Fruit fly (Drosophila melanogaster) whole organism, embryonic: ENCODE results near the gene CG32298.

Source experiments
- CG10209 ChIP-seq: fragments of 200-800 bp; sonication (Bioruptor generic); optimal IDR thresholded peaks from 3 replicates; lab custom pipeline; 2017; ENCODE audit warnings: missing biosample characterization, mild to moderate bottlenecking, missing genetic modification characterization, missing genetic modification reagents
- CG10366 ChIP-seq: fragments of 200-800 bp; sonication (Bioruptor generic); IDR thresholded peaks from 2 replicates; pipeline ENCODE4 v1.3.6; 2022; ENCODE audit warnings: missing biosample characterization, missing genetic modification characterization
- CG11085 ChIP-seq: fragments of 200-800 bp; sonication (Bioruptor generic); IDR thresholded peaks from 2 replicates; pipeline ENCODE4 v1.3.6; 2022; ENCODE audit warnings: missing biosample characterization, missing genetic modification characterization
- CG11696 ChIP-seq: fragments of 200-800 bp; sonication (Bioruptor generic); IDR thresholded peaks from 2 replicates; pipeline ENCODE4 v1.3.6; 2022; ENCODE audit warnings: missing biosample characterization, missing genetic modification characterization
- CG12155 ChIP-seq: fragments of 200-800 bp; sonication (Bioruptor generic); optimal IDR thresholded peaks from 3 replicates; lab custom pipeline; 2016; ENCODE audit warnings: missing biosample characterization, missing genetic modification characterization
- CG1233 ChIP-seq: fragments of 200-800 bp; sonication (Bioruptor generic); optimal IDR thresholded peaks from 4 replicates; lab custom pipeline; 2018; ENCODE audit warnings: missing biosample characterization, mild to moderate bottlenecking, missing genetic modification characterization
- CG13123 ChIP-seq: fragments of 200-800 bp; sonication (Bioruptor generic); optimal IDR thresholded peaks from 2 replicates; lab custom pipeline; 2016; ENCODE audit warnings: missing biosample characterization, missing genetic modification characterization
- CG13424 ChIP-seq: fragments of 200-800 bp; sonication (Bioruptor generic); optimal IDR thresholded peaks from 2 replicates; lab custom pipeline; 2019; ENCODE audit warnings: missing biosample characterization, mild to moderate bottlenecking, missing genetic modification characterization, moderate library complexity
- CG14050 ChIP-seq: fragments of 200-800 bp; sonication (Bioruptor generic); IDR thresholded peaks from 3 replicates; pipeline ENCODE4 v1.3.6; 2022; ENCODE audit warnings: missing biosample characterization, missing genetic modification characterization
- CG15601 ChIP-seq: fragments of 200-800 bp; sonication (Bioruptor generic); optimal IDR thresholded peaks from 3 replicates; lab custom pipeline; 2019; ENCODE audit warnings: missing biosample characterization, mild to moderate bottlenecking, missing genetic modification characterization, moderate library complexity
- CG17186 ChIP-seq: fragments of 200-800 bp; sonication (Bioruptor generic); optimal IDR thresholded peaks from 3 replicates; lab custom pipeline; 2017; ENCODE audit warnings: missing biosample characterization, missing genetic modification reagents, missing genetic modification characterization
- CG17612 ChIP-seq: fragments of 200-800 bp; sonication (Bioruptor generic); IDR thresholded peaks from 2 replicates; pipeline ENCODE4 v1.3.6; 2022; ENCODE audit warnings: missing biosample characterization, missing genetic modification characterization
- CG1832 ChIP-seq: fragments of 200-800 bp; sonication (Bioruptor generic); optimal IDR thresholded peaks from 2 replicates; lab custom pipeline; 2017; ENCODE audit warnings: missing biosample characterization, mild to moderate bottlenecking, missing genetic modification characterization, inconsistent platforms
- CG2116 ChIP-seq: fragments of 200-800 bp; sonication (Bioruptor generic); optimal IDR thresholded peaks from 3 replicates; lab custom pipeline; 2018; ENCODE audit warnings: missing biosample characterization, mild to moderate bottlenecking, missing genetic modification characterization
- CG2712 ChIP-seq: fragments of 200-800 bp; optimal IDR thresholded peaks from 3 replicates; lab custom pipeline; 2019; ENCODE audit warnings: missing biosample characterization, mild to moderate bottlenecking, missing genetic modification characterization, moderate library complexity
- CG32767 ChIP-seq: fragments of 200-800 bp; sonication (Bioruptor generic); IDR thresholded peaks from 2 replicates; pipeline ENCODE4 v1.3.6; 2022; ENCODE audit warnings: missing biosample characterization, missing genetic modification characterization
- CG4282 ChIP-seq: fragments of 200-800 bp; sonication (Bioruptor generic); optimal IDR thresholded peaks from 2 replicates; lab custom pipeline; 2016; ENCODE audit warnings: missing biosample characterization, missing genetic modification characterization
- CG6175 ChIP-seq: fragments of 200-800 bp; sonication (Bioruptor generic); IDR thresholded peaks from 3 replicates; pipeline ENCODE4 v1.3.6; 2022; ENCODE audit warnings: missing biosample characterization, missing genetic modification characterization
- CG7987 ChIP-seq: fragments of 200-800 bp; sonication (Bioruptor generic); optimal IDR thresholded peaks from 2 replicates; lab custom pipeline; 2018; ENCODE audit warnings: missing biosample characterization, mild to moderate bottlenecking, missing genetic modification characterization, moderate library complexity
- CG8388 ChIP-seq: fragments of 200-800 bp; sonication (Bioruptor generic); optimal IDR thresholded peaks from 2 replicates; lab custom pipeline; 2019; ENCODE audit warnings: missing biosample characterization, mild to moderate bottlenecking, missing genetic modification characterization, moderate library complexity
- Dip3 ChIP-seq: fragments of 200-800 bp; sonication (Bioruptor generic); optimal IDR thresholded peaks from 3 replicates; lab custom pipeline; 2016; ENCODE audit warnings: missing biosample characterization, missing genetic modification characterization
- Drgx ChIP-seq: fragments of 200-800 bp; sonication (Bioruptor generic); IDR thresholded peaks from 2 replicates; pipeline ENCODE4 v1.3.6; 2022; ENCODE audit warnings: missing biosample characterization, missing genetic modification characterization
- Scr ChIP-seq: fragments of 200-800 bp; sonication (Bioruptor generic); IDR thresholded peaks from 2 replicates; pipeline ENCODE4 v1.3.6; 2022; ENCODE audit warnings: missing biosample characterization, missing genetic modification characterization; ENCODE audit not compliant: partially characterized antibody
- abd-A ChIP-seq: fragments of 200-800 bp; sonication (Bioruptor generic); optimal IDR thresholded peaks from 3 replicates; lab custom pipeline; 2019; ENCODE audit warnings: missing biosample characterization, mild to moderate bottlenecking, missing genetic modification characterization, moderate library complexity
- bsh ChIP-seq, 2 experiments: fragments of 200-800 bp; sonication (Bioruptor generic); optimal IDR thresholded peaks; 2 replicates each; lab custom pipeline; 2017 to 2018; ENCODE audit warnings: mild to moderate bottlenecking in 2 of 2, missing biosample characterization in 2 of 2, missing genetic modification characterization in 2 of 2, moderate library complexity in 1 of 2
- caup ChIP-seq: fragments of 200-800 bp; sonication (Bioruptor generic); optimal IDR thresholded peaks from 3 replicates; lab custom pipeline; 2017; ENCODE audit warnings: missing biosample characterization, mild to moderate bottlenecking, missing genetic modification characterization, moderate library complexity; ENCODE audit not compliant: severe bottlenecking
- chinmo ChIP-seq: fragments of 200-800 bp; sonication (Bioruptor generic); IDR thresholded peaks from 4 replicates; pipeline ENCODE4 v1.3.6; 2022; ENCODE audit warnings: missing biosample characterization, missing genetic modification characterization; ENCODE audit not compliant: partially characterized antibody
- chn ChIP-seq: fragments of 200-800 bp; sonication (Bioruptor generic); optimal IDR thresholded peaks from 2 replicates; lab custom pipeline; 2016; ENCODE audit warnings: missing biosample characterization, missing genetic modification characterization
- croc ChIP-seq: fragments of 200-800 bp; sonication (Bioruptor generic); conservative IDR thresholded peaks from 3 replicates; pipeline ENCODE4 v1.3.6; 2022; ENCODE audit warnings: missing biosample characterization, missing genetic modification characterization
- dpn ChIP-seq, 2 experiments: fragments of 200-800 bp; sonication (Bioruptor generic); optimal IDR thresholded peaks; 3 replicates each; lab custom pipeline; 2016; ENCODE audit warnings: missing biosample characterization in 2 of 2, missing genetic modification characterization in 2 of 2
- ftz-f1 ChIP-seq: fragments of 200-800 bp; sonication (Bioruptor generic); optimal IDR thresholded peaks from 2 replicates; lab custom pipeline; 2016; ENCODE audit warnings: missing biosample characterization, missing genetic modification characterization
- h ChIP-seq: fragments of >200 bp; optimal IDR thresholded peaks from 2 replicates; lab custom pipeline; 2017
- hb ChIP-seq: fragments of 200-800 bp; sonication (Bioruptor generic); IDR thresholded peaks from 3 replicates; pipeline ENCODE4 v1.3.6; 2022; ENCODE audit warnings: missing biosample characterization, missing genetic modification characterization; ENCODE audit not compliant: partially characterized antibody
- inv ChIP-seq: fragments of 200-800 bp; sonication (Bioruptor generic); IDR thresholded peaks from 2 replicates; pipeline ENCODE4 v1.3.6; 2022; ENCODE audit warnings: missing biosample characterization, missing genetic modification characterization; ENCODE audit not compliant: partially characterized antibody
- kni ChIP-seq: fragments of 200-800 bp; sonication (Bioruptor generic); optimal IDR thresholded peaks from 3 replicates; lab custom pipeline; 2017; ENCODE audit warnings: mild to moderate bottlenecking, missing biosample characterization, missing genetic modification reagents, missing genetic modification characterization
- lola ChIP-seq, 3 experiments: fragments of >200 bp in 2 of 3; fragments of 200-800 bp in 1 of 3; sonication (Bioruptor generic) in 1 of 3; optimal IDR thresholded peaks; 2 replicates each; lab custom pipeline; 2017 to 2019; ENCODE audit warnings: missing biosample characterization in 3 of 3, missing genetic modification characterization in 3 of 3, mild to moderate bottlenecking in 1 of 3, moderate library complexity in 1 of 3
- lov ChIP-seq, 2 experiments: fragments of 200-800 bp in 1 of 2; fragments of >200 bp in 1 of 2; sonication (Bioruptor generic) in 1 of 2; IDR thresholded peaks in 1 of 2; optimal IDR thresholded peaks in 1 of 2; 2 replicates in 1 of 2; 3 replicates in 1 of 2; pipeline versions ENCODE4 v1.3.6 to Lab custom; 2017 to 2022; ENCODE audit warnings: missing biosample characterization in 1 of 2, missing genetic modification characterization in 1 of 2
- maf-S ChIP-seq: fragments of 200-800 bp; sonication (Bioruptor generic); optimal IDR thresholded peaks from 2 replicates; lab custom pipeline; 2016; ENCODE audit warnings: missing biosample characterization, missing genetic modification characterization
- mld ChIP-seq: fragments of 200-800 bp; sonication (Bioruptor generic); IDR thresholded peaks from 3 replicates; pipeline ENCODE4 v1.3.6; 2022; ENCODE audit warnings: missing biosample characterization, missing genetic modification characterization; ENCODE audit not compliant: partially characterized antibody
- odd ChIP-seq: fragments of 200-800 bp; sonication (Bioruptor generic); optimal IDR thresholded peaks from 2 replicates; lab custom pipeline; 2017; ENCODE audit warnings: missing biosample characterization, mild to moderate bottlenecking, missing genetic modification characterization
- p53 ChIP-seq: fragments of 200-800 bp; sonication (Bioruptor generic); optimal IDR thresholded peaks from 2 replicates; lab custom pipeline; 2016; ENCODE audit warnings: missing biosample characterization, missing genetic modification characterization
- prd ChIP-seq, 3 experiments: fragments of >200 bp in 2 of 3; fragments of 200-800 bp in 1 of 3; sonication (Bioruptor generic) in 1 of 3; optimal IDR thresholded peaks in 2 of 3; IDR thresholded peaks in 1 of 3; 2 replicates in 2 of 3; 3 replicates in 1 of 3; pipeline versions ENCODE4 v1.3.6 to Lab custom; 2017 to 2022; ENCODE audit warnings: missing biosample characterization in 1 of 3, missing genetic modification characterization in 1 of 3
- scrt ChIP-seq: fragments of 200-800 bp; sonication (Bioruptor generic); optimal IDR thresholded peaks from 2 replicates; lab custom pipeline; 2018; ENCODE audit warnings: missing biosample characterization, mild to moderate bottlenecking, missing genetic modification characterization, moderate library complexity
- sd ChIP-seq: fragments of 200-800 bp; sonication (Bioruptor generic); optimal IDR thresholded peaks from 3 replicates; lab custom pipeline; 2018; ENCODE audit warnings: missing biosample characterization, mild to moderate bottlenecking, missing genetic modification characterization, moderate library complexity
- sna ChIP-seq: fragments of 200-800 bp; sonication (Bioruptor generic); IDR thresholded peaks from 2 replicates; pipeline ENCODE4 v1.3.6; 2022; ENCODE audit warnings: missing biosample characterization, missing genetic modification characterization; ENCODE audit not compliant: partially characterized antibody
- usp ChIP-seq: fragments of >200 bp; optimal IDR thresholded peaks from 2 replicates; lab custom pipeline; 2017; ENCODE audit warnings: missing biosample characterization, missing genetic modification characterization

CG32298 gene

dm6 chr3L:2438609-2439422 lies 48.0 kb upstream of the CG32298 start (continued):
- no peak for TF ChIP-seq CG17612 (GFP tag; lab: Robert Waterston, UW)
- TF ChIP-seq CG1233 = no peak
- no peak for TF ChIP-seq bsh (GFP tag; optimal IDR thresholded peaks at IDR 0.05; lab: Kevin White, UChicago)
- TF ChIP-seq CG11085 (GFP tag; lab: Robert Waterston, UW) = no peak
- no peak for TF ChIP-seq lov (optimal IDR thresholded peaks at IDR 0.05; lab: Kevin White, UChicago)
- no peak for TF ChIP-seq lov (GFP tag; IDR thresholded peaks at IDR 0.05; lab: Robert Waterston, UW)
- TF ChIP-seq CG15601 (tag; lab: Kevin White, UChicago) = no peak
- peak; percentile 78; the same call in 2 of the 3 replicates for TF ChIP-seq CG6175
- 0 out of 2 replicates have a peak, but pooled peaks have one; percentile 16 for TF ChIP-seq CG32767 (GFP tag; lab: Robert Waterston, UW)
- no peak for TF ChIP-seq maf-S (GFP tag; lab: Kevin White, UChicago)
- no peak for TF ChIP-seq CG12155 (GFP tag; lab: Kevin White, UChicago)
- TF ChIP-seq CG7987 (GFP tag; lab: Kevin White, UChicago) = no peak
- 0 out of 2 replicates have a peak, but pooled peaks have one; percentile 23 for TF ChIP-seq Drgx (GFP tag; lab: Robert Waterston, UW)
- no peak for TF ChIP-seq CG14050 (GFP tag; lab: Robert Waterston, UW)
- TF ChIP-seq CG8388 (GFP tag; lab: Kevin White, UChicago) = no peak
- no peak for TF ChIP-seq ftz-f1 (GFP tag; lab: Kevin White, UChicago)
- TF ChIP-seq caup = no peak
- TF ChIP-seq CG13123 (GFP tag; lab: Kevin White, UChicago) = no peak
- no peak for TF ChIP-seq CG10209 (GFP tag; lab: Kevin White, UChicago)
- no peak for TF ChIP-seq mld (GFP tag; lab: Robert Waterston, UW)
- no peak for TF ChIP-seq CG17186
- TF ChIP-seq chinmo = peak; percentile 87; the same call in 3 of the 4 replicates
- no peak for TF ChIP-seq CG1832
- TF ChIP-seq chn (GFP tag; lab: Kevin White, UChicago) = no peak
- no peak for TF ChIP-seq h (lab: Kevin White, UChicago)
- TF ChIP-seq dpn (GFP tag; optimal IDR thresholded peaks at IDR 0.05; lab: Kevin White, UChicago) = no peak
- no peak for TF ChIP-seq CG2116 (GFP tag; lab: Kevin White, UChicago)
- no peak for TF ChIP-seq sd (tag; lab: Kevin White, UChicago)
- no peak for TF ChIP-seq hb (GFP tag; lab: Robert Waterston, UW)
- no peak for TF ChIP-seq sna (GFP tag; lab: Robert Waterston, UW)
- TF ChIP-seq Dip3 = no peak
- TF ChIP-seq lola (GFP tag; optimal IDR thresholded peaks at IDR 0.05; lab: Kevin White, UChicago) = no peak
- peak; percentile 68 for TF ChIP-seq kni (GFP tag; lab: Kevin White, UChicago)
- no peak for TF ChIP-seq CG11696
- no peak for TF ChIP-seq croc
- peak; percentile 31 for TF ChIP-seq abd-A (tag; lab: Kevin White, UChicago)
- TF ChIP-seq odd (GFP tag; lab: Kevin White, UChicago) = peak; percentile 23
- no peak for TF ChIP-seq scrt
- no peak for TF ChIP-seq CG10366 (GFP tag; lab: Robert Waterston, UW)
- no peak for TF ChIP-seq Scr
- TF ChIP-seq CG13424 (tag; lab: Kevin White, UChicago) = no peak
- no peak for TF ChIP-seq p53
- TF ChIP-seq usp (GFP tag; lab: Kevin White, UChicago) = no peak
- no peak for TF ChIP-seq prd (optimal IDR thresholded peaks at IDR 0.05; lab: Kevin White, UChicago)
- 0 out of 3 replicates have a peak, but pooled peaks have one; percentile 14 for TF ChIP-seq prd (GFP tag; IDR thresholded peaks at IDR 0.05; lab: Robert Waterston, UW)
- no peak for TF ChIP-seq CG2712
- no peak for TF ChIP-seq inv
- TF ChIP-seq CG4282 (GFP tag; lab: Kevin White, UChicago) = no peak
